Fruit fly (Drosophila melanogaster) whole organism, embryonic: ENCODE results near the gene CG34126.

Experiments used
- Adf1 ChIP-seq: fragments of 200-800 bp; sonication (Bioruptor generic); IDR thresholded peaks from 2 replicates; pipeline ENCODE4 v1.3.6; 2022; ENCODE audit warnings: missing biosample characterization, missing genetic modification characterization
- Asciz ChIP-seq: fragments of 200-800 bp; sonication (Bioruptor generic); optimal IDR thresholded peaks from 2 replicates; lab custom pipeline; 2017; ENCODE audit warnings: missing biosample characterization, mild to moderate bottlenecking, missing genetic modification characterization, missing genetic modification reagents
- BtbVII ChIP-seq: fragments of 200-800 bp; sonication (Bioruptor generic); optimal IDR thresholded peaks from 3 replicates; lab custom pipeline; 2017; ENCODE audit warnings: missing biosample characterization, mild to moderate bottlenecking, missing genetic modification characterization
- CG10654 ChIP-seq: fragments of 200-800 bp; sonication (Bioruptor generic); optimal IDR thresholded peaks from 2 replicates; lab custom pipeline; 2016; ENCODE audit warnings: missing biosample characterization, missing genetic modification characterization
- CG11398 ChIP-seq: fragments of 200-800 bp; sonication (Bioruptor generic); optimal IDR thresholded peaks from 2 replicates; lab custom pipeline; 2016; ENCODE audit warnings: missing biosample characterization, missing genetic modification characterization
- CG11723 ChIP-seq: fragments of 200-800 bp; sonication (Bioruptor generic); optimal IDR thresholded peaks from 2 replicates; lab custom pipeline; 2017; ENCODE audit warnings: missing biosample characterization, mild to moderate bottlenecking, missing genetic modification characterization
- CG13287 ChIP-seq: fragments of 200-800 bp; sonication (Bioruptor generic); IDR thresholded peaks from 2 replicates; pipeline ENCODE4 v1.3.6; 2022; ENCODE audit warnings: missing biosample characterization, missing genetic modification characterization; ENCODE audit not compliant: partially characterized antibody
- CG15696 ChIP-seq: fragments of 200-800 bp; sonication (Bioruptor generic); optimal IDR thresholded peaks from 2 replicates; lab custom pipeline; 2019; ENCODE audit warnings: missing biosample characterization, mild to moderate bottlenecking, missing genetic modification characterization, moderate library complexity
- CG1602 ChIP-seq: fragments of 200-800 bp; sonication (Bioruptor generic); optimal IDR thresholded peaks from 3 replicates; lab custom pipeline; 2016; ENCODE audit warnings: missing biosample characterization, missing genetic modification characterization
- CG17359 ChIP-seq: fragments of 200-800 bp; sonication (Bioruptor generic); optimal IDR thresholded peaks from 3 replicates; lab custom pipeline; 2018; ENCODE audit warnings: missing biosample characterization, mild to moderate bottlenecking, missing genetic modification characterization, moderate library complexity
- CG1832 ChIP-seq: fragments of 200-800 bp; sonication (Bioruptor generic); optimal IDR thresholded peaks from 2 replicates; lab custom pipeline; 2017; ENCODE audit warnings: missing biosample characterization, mild to moderate bottlenecking, missing genetic modification characterization, inconsistent platforms
- CG2889 ChIP-seq: fragments of 200-800 bp; sonication (Bioruptor generic); IDR thresholded peaks from 3 replicates; pipeline ENCODE4 v1.3.6; 2022; ENCODE audit warnings: missing biosample characterization, missing genetic modification characterization
- CG30020 ChIP-seq: fragments of 200-800 bp; optimal IDR thresholded peaks from 2 replicates; lab custom pipeline; 2019; ENCODE audit warnings: missing biosample characterization, mild to moderate bottlenecking, missing genetic modification characterization, moderate library complexity
- CG3407 ChIP-seq: fragments of 200-800 bp; sonication (Bioruptor generic); optimal IDR thresholded peaks from 2 replicates; lab custom pipeline; 2018; ENCODE audit warnings: missing biosample characterization, mild to moderate bottlenecking, missing genetic modification characterization
- CG3838 ChIP-seq: fragments of 200-800 bp; sonication (Bioruptor generic); optimal IDR thresholded peaks from 3 replicates; lab custom pipeline; 2016; ENCODE audit warnings: missing biosample characterization, missing genetic modification characterization
- CG4404 ChIP-seq: fragments of 200-800 bp; sonication (Bioruptor generic); IDR thresholded peaks from 2 replicates; pipeline ENCODE4 v1.3.6; 2022; ENCODE audit warnings: missing biosample characterization, missing genetic modification characterization
- CG8388 ChIP-seq: fragments of 200-800 bp; sonication (Bioruptor generic); optimal IDR thresholded peaks from 2 replicates; lab custom pipeline; 2019; ENCODE audit warnings: missing biosample characterization, mild to moderate bottlenecking, missing genetic modification characterization, moderate library complexity
- CG8944 ChIP-seq: fragments of 200-800 bp; sonication (Bioruptor generic); optimal IDR thresholded peaks from 3 replicates; lab custom pipeline; 2016; ENCODE audit warnings: missing biosample characterization, missing genetic modification characterization
- CG9609 ChIP-seq: fragments of 200-800 bp; sonication (Bioruptor generic); optimal IDR thresholded peaks from 3 replicates; lab custom pipeline; 2016; ENCODE audit warnings: missing biosample characterization, missing genetic modification characterization
- CrebB ChIP-seq: fragments of 200-800 bp; sonication (Bioruptor generic); optimal IDR thresholded peaks from 3 replicates; lab custom pipeline; 2018; ENCODE audit warnings: missing biosample characterization, mild to moderate bottlenecking, missing genetic modification characterization
- Dip2 ChIP-seq: fragments of 200-800 bp; sonication (Bioruptor generic); IDR thresholded peaks from 2 replicates; pipeline ENCODE4 v1.3.6; 2022; ENCODE audit warnings: missing biosample characterization, missing genetic modification characterization
- Ets97D ChIP-seq: fragments of 200-800 bp; sonication (Bioruptor generic); optimal IDR thresholded peaks from 3 replicates; lab custom pipeline; 2016; ENCODE audit warnings: missing biosample characterization, missing genetic modification characterization
- HHEX ChIP-seq: fragments of 200-800 bp; sonication (Bioruptor generic); optimal IDR thresholded peaks from 3 replicates; lab custom pipeline; 2017; ENCODE audit warnings: missing biosample characterization, mild to moderate bottlenecking, missing genetic modification characterization, missing genetic modification reagents
- NC2β ChIP-seq: fragments of 200-800 bp; sonication (Bioruptor generic); optimal IDR thresholded peaks from 2 replicates; lab custom pipeline; 2016; ENCODE audit warnings: missing biosample characterization, missing genetic modification characterization
- Poxn ChIP-seq: fragments of 200-800 bp; sonication (Bioruptor generic); IDR thresholded peaks from 2 replicates; pipeline ENCODE4 v1.3.6; 2022; ENCODE audit warnings: missing biosample characterization, missing genetic modification characterization
- Ravus ChIP-seq: fragments of 200-800 bp; sonication (Bioruptor generic); IDR thresholded peaks from 2 replicates; pipeline ENCODE4 v1.3.6; 2022; ENCODE audit warnings: missing biosample characterization, missing genetic modification characterization
- Rx ChIP-seq: fragments of 200-800 bp; sonication (Bioruptor generic); IDR thresholded peaks from 2 replicates; pipeline ENCODE4 v1.3.6; 2022; ENCODE audit warnings: missing biosample characterization, missing genetic modification characterization
- Ssrp ChIP-seq: fragments of 200-800 bp; sonication (Bioruptor generic); optimal IDR thresholded peaks from 2 replicates; lab custom pipeline; 2018; ENCODE audit warnings: missing biosample characterization, mild to moderate bottlenecking, missing genetic modification characterization, moderate library complexity
- Usf ChIP-seq: fragments of 200-800 bp; sonication (Bioruptor generic); optimal IDR thresholded peaks from 2 replicates; lab custom pipeline; 2017; ENCODE audit warnings: missing genotype, missing biosample characterization, missing genetic modification characterization
- Xrp1 ChIP-seq: fragments of 200-800 bp; sonication (Bioruptor generic); IDR thresholded peaks from 2 replicates; pipeline ENCODE4 v1.3.6; 2022; ENCODE audit warnings: missing biosample characterization, missing genetic modification characterization
- al ChIP-seq: fragments of 200-800 bp; sonication (Bioruptor generic); IDR thresholded peaks from 2 replicates; pipeline ENCODE4 v1.3.6; 2022; ENCODE audit warnings: missing biosample characterization, missing genetic modification characterization
- ase ChIP-seq: fragments of 200-800 bp; sonication (Bioruptor generic); IDR thresholded peaks from 3 replicates; pipeline ENCODE4 v1.3.6; 2022; ENCODE audit warnings: missing biosample characterization, missing genetic modification characterization
- bcd ChIP-seq: fragments of 200-800 bp; sonication (Bioruptor generic); optimal IDR thresholded peaks from 2 replicates; lab custom pipeline; 2017; ENCODE audit warnings: missing biosample characterization, mild to moderate bottlenecking, missing genetic modification characterization
- bowl ChIP-seq: fragments of 200-800 bp; sonication (Bioruptor generic); IDR thresholded peaks from 2 replicates; pipeline ENCODE4 v1.3.6; 2022; ENCODE audit warnings: missing biosample characterization, missing genetic modification characterization
- chinmo ChIP-seq: fragments of 200-800 bp; sonication (Bioruptor generic); IDR thresholded peaks from 4 replicates; pipeline ENCODE4 v1.3.6; 2022; ENCODE audit warnings: missing biosample characterization, missing genetic modification characterization; ENCODE audit not compliant: partially characterized antibody
- crol ChIP-seq: fragments of 200-800 bp; sonication (Bioruptor generic); IDR thresholded peaks from 2 replicates; pipeline ENCODE4 v1.3.6; 2022; ENCODE audit warnings: missing biosample characterization, missing genetic modification characterization
- dm ChIP-seq: fragments of 200-800 bp; sonication (Bioruptor generic); optimal IDR thresholded peaks from 3 replicates; lab custom pipeline; 2016; ENCODE audit warnings: missing biosample characterization, missing genetic modification characterization
- en ChIP-seq: fragments of 200-800 bp; sonication (Bioruptor generic); optimal IDR thresholded peaks from 2 replicates; lab custom pipeline; 2016; ENCODE audit warnings: missing biosample characterization, missing genetic modification characterization
- exex ChIP-seq: fragments of 200-800 bp; sonication (Bioruptor generic); optimal IDR thresholded peaks from 4 replicates; lab custom pipeline; 2018; ENCODE audit warnings: missing biosample characterization, mild to moderate bottlenecking, missing genetic modification characterization, moderate library complexity
- fd3F ChIP-seq: fragments of 200-800 bp; sonication (Bioruptor generic); optimal IDR thresholded peaks from 2 replicates; lab custom pipeline; 2018; ENCODE audit warnings: missing biosample characterization, mild to moderate bottlenecking, missing genetic modification characterization, moderate library complexity
- grn ChIP-seq: fragments of 200-800 bp; sonication (Bioruptor generic); optimal IDR thresholded peaks from 3 replicates; lab custom pipeline; 2017; ENCODE audit warnings: missing biosample characterization, missing genetic modification characterization
- h ChIP-seq: fragments of >200 bp; optimal IDR thresholded peaks from 2 replicates; lab custom pipeline; 2017
- mirr ChIP-seq: fragments of 200-800 bp; sonication (Bioruptor generic); optimal IDR thresholded peaks from 3 replicates; lab custom pipeline; 2018; ENCODE audit warnings: missing biosample characterization, mild to moderate bottlenecking, missing genetic modification characterization
- nerfin-1 ChIP-seq: fragments of 200-800 bp; sonication (Bioruptor generic); optimal IDR thresholded peaks from 3 replicates; lab custom pipeline; 2019; ENCODE audit warnings: missing biosample characterization, mild to moderate bottlenecking, missing genetic modification characterization, moderate library complexity
- rib ChIP-seq: fragments of 200-800 bp; sonication (Bioruptor generic); IDR thresholded peaks from 2 replicates; pipeline ENCODE4 v1.3.6; 2022; ENCODE audit warnings: missing biosample characterization, missing genetic modification characterization
- sens-2 ChIP-seq: fragments of 200-800 bp; sonication (Bioruptor generic); IDR thresholded peaks from 2 replicates; pipeline ENCODE4 v1.3.6; 2022; ENCODE audit warnings: missing biosample characterization, missing genetic modification characterization
- sna ChIP-seq: fragments of 200-800 bp; sonication (Bioruptor generic); IDR thresholded peaks from 2 replicates; pipeline ENCODE4 v1.3.6; 2022; ENCODE audit warnings: missing biosample characterization, missing genetic modification characterization; ENCODE audit not compliant: partially characterized antibody
- tup ChIP-seq: fragments of 200-800 bp; sonication (Bioruptor generic); optimal IDR thresholded peaks from 2 replicates; lab custom pipeline; 2016; ENCODE audit warnings: missing biosample characterization, mild to moderate bottlenecking, missing genetic modification characterization, moderate library complexity
- usp ChIP-seq: fragments of >200 bp; optimal IDR thresholded peaks from 2 replicates; lab custom pipeline; 2017; ENCODE audit warnings: missing biosample characterization, missing genetic modification characterization
- zen ChIP-seq: fragments of 200-800 bp; sonication (Bioruptor generic); optimal IDR thresholded peaks from 3 replicates; lab custom pipeline; 2018; ENCODE audit warnings: missing biosample characterization, mild to moderate bottlenecking, missing genetic modification characterization, moderate library complexity
- zfh1 ChIP-seq: fragments of 200-800 bp; sonication (Bioruptor generic); IDR thresholded peaks from 3 replicates; pipeline ENCODE4 v1.3.6; 2022; ENCODE audit warnings: missing biosample characterization, missing genetic modification characterization

CG34126 gene

DNA sequence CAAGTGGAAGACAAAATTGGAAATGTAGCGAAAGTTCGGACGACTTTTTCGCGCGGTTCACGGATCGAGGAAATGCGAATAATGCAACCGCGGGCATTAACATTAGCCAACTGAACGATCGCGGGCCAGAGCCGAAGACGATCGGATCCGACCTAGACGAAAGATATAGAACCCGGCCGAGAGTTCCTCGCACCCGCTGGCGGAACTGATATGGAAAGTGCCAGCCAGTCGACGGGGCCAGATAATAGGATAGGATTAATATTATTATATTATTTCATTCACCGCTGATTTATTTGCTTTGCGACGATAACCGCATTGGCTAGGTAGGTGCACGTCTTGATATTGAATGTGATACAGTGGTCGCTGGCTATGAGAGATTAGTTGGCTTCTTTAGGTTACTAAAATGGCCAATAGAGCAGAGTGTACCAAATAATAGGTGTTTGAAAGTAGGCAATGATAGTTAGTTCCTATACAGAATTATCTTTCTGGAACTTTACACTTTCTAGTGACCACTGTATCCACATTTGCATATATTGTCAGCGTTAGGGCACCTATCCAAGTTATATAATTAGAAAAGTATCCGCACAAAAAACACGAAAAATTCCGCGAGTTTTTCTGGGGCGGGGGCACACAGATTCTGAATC, 18.1 kb downstream of the CG34126 start (continued):
- peak; percentile 73 for TF ChIP-seq Xrp1 (GFP tag; lab: Robert Waterston, UW)
- TF ChIP-seq sna (GFP tag; lab: Robert Waterston, UW): no peak
- TF ChIP-seq Adf1: no peak
- peak; percentile 77 for TF ChIP-seq exex (tag; lab: Kevin White, UChicago)
- TF ChIP-seq chinmo (GFP tag; lab: Robert Waterston, UW): no peak
- peak; percentile 77; the same call in 2 of the 3 replicates for TF ChIP-seq CG2889
- TF ChIP-seq en (GFP tag; lab: Kevin White, UChicago): peak; percentile 16
- TF ChIP-seq crol (GFP tag; lab: Robert Waterston, UW): no peak
- TF ChIP-seq fd3F (GFP tag; lab: Kevin White, UChicago): peak; percentile 58
- peak; percentile 76 for TF ChIP-seq CG15696 (tag; lab: Kevin White, UChicago)
- peak; percentile 46 for TF ChIP-seq HHEX
- no peak for TF ChIP-seq Dip2 (GFP tag; lab: Robert Waterston, UW)
- peak; percentile 70 for TF ChIP-seq BtbVII (GFP tag; lab: Kevin White, UChicago)
- TF ChIP-seq dm: no peak
- TF ChIP-seq Asciz (GFP tag; lab: Kevin White, UChicago): peak; percentile 52
- peak; percentile 56; the same call in 1 of the 2 replicates for TF ChIP-seq rib (GFP tag; lab: Robert Waterston, UW)
- peak; percentile 78 for TF ChIP-seq CG17359
- TF ChIP-seq Usf (GFP tag; lab: Kevin White, UChicago): peak; percentile 46
- TF ChIP-seq usp: no peak
- TF ChIP-seq CG30020: no peak
- TF ChIP-seq ase (GFP tag; lab: Robert Waterston, UW): peak; percentile 67
- TF ChIP-seq CG3407 (GFP tag; lab: Kevin White, UChicago): no peak
- peak; percentile 41 for TF ChIP-seq grn
- peak; percentile 39 for TF ChIP-seq CG11723 (GFP tag; lab: Kevin White, UChicago)
- TF ChIP-seq tup (GFP tag; lab: Kevin White, UChicago): peak; percentile 42
- no peak for TF ChIP-seq CG1602 (GFP tag; lab: Kevin White, UChicago)
- no peak for TF ChIP-seq zen (tag; lab: Kevin White, UChicago)
- peak; percentile 79 for TF ChIP-seq zfh1 (GFP tag; lab: Robert Waterston, UW)
- TF ChIP-seq CG8944: peak; percentile 43
- no peak for TF ChIP-seq Ets97D (GFP tag; lab: Kevin White, UChicago)
- TF ChIP-seq mirr (GFP tag; lab: Kevin White, UChicago): peak; percentile 11
- no peak for TF ChIP-seq CG13287 (GFP tag; lab: Robert Waterston, UW)
- TF ChIP-seq bowl: no peak
- no peak for TF ChIP-seq CG11398 (GFP tag; lab: Kevin White, UChicago)
- TF ChIP-seq h (lab: Kevin White, UChicago): no peak
- peak; percentile 28 for TF ChIP-seq CG9609 (GFP tag; lab: Kevin White, UChicago)
- peak; percentile 21 for TF ChIP-seq CG10654 (GFP tag; lab: Kevin White, UChicago)
- no peak for TF ChIP-seq CrebB
- peak; percentile 78 for TF ChIP-seq CG4404
- peak; percentile 38; the same call in 1 of the 2 replicates for TF ChIP-seq sens-2 (GFP tag; lab: Robert Waterston, UW)
- TF ChIP-seq Rx: peak; percentile 64
- TF ChIP-seq CG8388 (GFP tag; lab: Kevin White, UChicago): peak; percentile 51
- no peak for TF ChIP-seq NC2β (GFP tag; lab: Kevin White, UChicago)
- TF ChIP-seq Poxn: no peak
- peak; percentile 74 for TF ChIP-seq bcd
- no peak; the same call in 1 of the 2 replicates for TF ChIP-seq Ravus
- no peak for TF ChIP-seq CG3838 (GFP tag; lab: Kevin White, UChicago)
- peak; percentile 4 for TF ChIP-seq nerfin-1
- no peak for TF ChIP-seq CG1832 (GFP tag; lab: Kevin White, UChicago)
- TF ChIP-seq Ssrp (tag; lab: Kevin White, UChicago): peak; percentile 40
- TF ChIP-seq al: peak; percentile 25; the same call in 1 of the 2 replicates
